Worm (Caenorhabditis elegans) whole organism, L4 larva: Measurements from ENCODE around the gene F57G12.2.

Experiments
- F37D6.2 ChIP-seq: sonication (generic microtip); optimal IDR thresholded peaks from 2 replicates; lab custom pipeline; 2016; ENCODE audit warnings: mild to moderate bottlenecking, missing genetic modification characterization, missing compliant biosample characterization
- F44E2.7 ChIP-seq: fragments of 200-800 bp; sonication (Bioruptor generic); IDR thresholded peaks from 2 replicates; pipeline ENCODE4 v2.1.2; 2022; ENCODE audit warnings: missing genetic modification characterization, missing compliant biosample characterization
- Y105C5A.15 ChIP-seq: fragments of 200-800 bp; sonication (Bioruptor generic); IDR thresholded peaks from 2 replicates; pipeline ENCODE4 v1.3.6; 2022; ENCODE audit warnings: missing genetic modification characterization, missing compliant biosample characterization
- Y5F2A.4 ChIP-seq: fragments of 200-800 bp; sonication (Bioruptor generic); optimal IDR thresholded peaks from 2 replicates; lab custom pipeline; 2018; ENCODE audit warnings: mild to moderate bottlenecking, missing genetic modification characterization, missing compliant biosample characterization
- ZK337.2 ChIP-seq: fragments of 200-800 bp; sonication (Bioruptor generic); IDR thresholded peaks from 2 replicates; pipeline ENCODE4 v1.3.6; 2022; ENCODE audit warnings: missing genetic modification reagents, missing genetic modification characterization, missing compliant biosample characterization
- aha-1 ChIP-seq: fragments of 150-350 bp; peaks from one replicate; lab custom pipeline; 2014; ENCODE audit warnings: missing biosample characterization, missing genetic modification characterization
- ceh-20 ChIP-seq: fragments of 200-800 bp; sonication (Bioruptor generic); IDR thresholded peaks from 2 replicates; pipeline ENCODE4 v1.3.6; 2022; ENCODE audit warnings: missing genetic modification reagents, missing genetic modification characterization, missing compliant biosample characterization
- ctbp-1 ChIP-seq: fragments of 200-800 bp; sonication (Bioruptor generic); IDR thresholded peaks from 2 replicates; pipeline ENCODE4 v1.3.6; 2022; ENCODE audit warnings: missing genetic modification reagents, missing genetic modification characterization, missing compliant biosample characterization
- dmd-9 ChIP-seq: fragments of 200-800 bp; sonication (Bioruptor generic); IDR thresholded peaks from 2 replicates; pipeline ENCODE4 v1.3.6; 2022; ENCODE audit warnings: missing genetic modification reagents, missing genetic modification characterization, missing compliant biosample characterization
- egl-27 ChIP-seq: sonication (generic microtip); optimal IDR thresholded peaks from 3 replicates; lab custom pipeline; 2017; ENCODE audit warnings: missing biosample characterization, missing genetic modification reagents, missing genetic modification characterization
- fkh-10 ChIP-seq: fragments of 150-350 bp; optimal IDR thresholded peaks from 2 replicates; lab custom pipeline; 2014; ENCODE audit warnings: missing biosample characterization, missing genetic modification reagents, missing genetic modification characterization
- gei-8 ChIP-seq: fragments of 200-800 bp; sonication (Bioruptor generic); optimal IDR thresholded peaks from 2 replicates; lab custom pipeline; 2018; ENCODE audit warnings: mild to moderate bottlenecking, missing genetic modification characterization, missing compliant biosample characterization
- hif-1 ChIP-seq, 2 experiments: sonication (generic microtip); optimal IDR thresholded peaks; 2 replicates each; lab custom pipeline; 2016 to 2017; ENCODE audit warnings: missing compliant biosample characterization in 2 of 2, missing genetic modification characterization in 2 of 2, missing genetic modification reagents in 2 of 2, missing genotype in 2 of 2, mild to moderate bottlenecking in 1 of 2
- hlh-11 ChIP-seq: fragments of 200-800 bp; sonication (Bioruptor generic); optimal IDR thresholded peaks from 2 replicates; lab custom pipeline; 2018; ENCODE audit warnings: mild to moderate bottlenecking, missing genetic modification characterization, missing compliant biosample characterization
- hlh-30 ChIP-seq: sonication (generic microtip); optimal IDR thresholded peaks from 2 replicates; lab custom pipeline; 2017; ENCODE audit warnings: antibody characterized with exemption, mild to moderate bottlenecking, missing genetic modification characterization, missing compliant biosample characterization; ENCODE audit not compliant: insufficient read depth
- hmg-1.1 ChIP-seq: fragments of 200-800 bp; sonication (Bioruptor generic); IDR thresholded peaks from 2 replicates; pipeline ENCODE4 v1.3.6; 2022; ENCODE audit warnings: missing genetic modification reagents, missing genetic modification characterization, missing compliant biosample characterization
- jun-1 ChIP-seq: fragments of 150-350 bp; optimal IDR thresholded peaks from 2 replicates; lab custom pipeline; 2014; ENCODE audit warnings: missing biosample characterization, missing genetic modification reagents, missing genetic modification characterization
- lsy-2 ChIP-seq, 2 experiments: fragments of 150-350 bp in 1 of 2; sonication (generic microtip) in 1 of 2; optimal IDR thresholded peaks; 2 replicates each; lab custom pipeline; 2014 to 2017; ENCODE audit warnings: missing biosample characterization in 2 of 2, missing genetic modification characterization in 2 of 2
- madf-9 ChIP-seq: fragments of 200-800 bp; sonication (Bioruptor generic); conservative IDR thresholded peaks from 2 replicates; pipeline ENCODE4 v1.3.6; 2022; ENCODE audit warnings: missing genetic modification reagents, missing genetic modification characterization, missing compliant biosample characterization
- mdl-1 ChIP-seq, 2 experiments: fragments of 150-350 bp in 1 of 2; sonication (generic microtip) in 1 of 2; optimal IDR thresholded peaks; 2 replicates each; lab custom pipeline; 2014 to 2017; ENCODE audit warnings: missing biosample characterization in 2 of 2, missing genetic modification characterization in 2 of 2
- mep-1 ChIP-seq: fragments of 150-350 bp; sonication (generic microtip); optimal IDR thresholded peaks from 3 replicates; lab custom pipeline; 2014; ENCODE audit warnings: missing biosample characterization, missing genetic modification characterization
- mes-2 ChIP-seq: sonication (generic microtip); optimal IDR thresholded peaks from 2 replicates; lab custom pipeline; 2016; ENCODE audit warnings: missing genotype, mild to moderate bottlenecking, missing genetic modification characterization, missing compliant biosample characterization; ENCODE audit not compliant: poor library complexity, severe bottlenecking
- nhr-11 ChIP-seq: fragments of 150-350 bp; optimal IDR thresholded peaks from 2 replicates; lab custom pipeline; 2014; ENCODE audit warnings: missing biosample characterization, missing genetic modification characterization
- nhr-28 ChIP-seq: fragments of 150-350 bp; optimal IDR thresholded peaks from 2 replicates; lab custom pipeline; 2014; ENCODE audit warnings: missing biosample characterization, missing genetic modification characterization
- nhr-41 ChIP-seq: fragments of 200-800 bp; sonication (Bioruptor generic); IDR thresholded peaks from 2 replicates; pipeline ENCODE4 v1.3.6; 2022; ENCODE audit warnings: missing genetic modification reagents, missing genetic modification characterization, missing compliant biosample characterization
- nhr-48 ChIP-seq: sonication (generic microtip); optimal IDR thresholded peaks from 2 replicates; lab custom pipeline; 2016; ENCODE audit warnings: mild to moderate bottlenecking, missing genetic modification characterization, missing compliant biosample characterization
- rbr-2 ChIP-seq: sonication (generic microtip); optimal IDR thresholded peaks from 2 replicates; lab custom pipeline; 2016; ENCODE audit warnings: missing genotype, missing genetic modification characterization, missing compliant biosample characterization
- sdz-12 ChIP-seq: fragments of 200-800 bp; sonication (Bioruptor generic); optimal IDR thresholded peaks from 2 replicates; lab custom pipeline; 2018; ENCODE audit warnings: mild to moderate bottlenecking, missing genetic modification characterization, missing compliant biosample characterization
- set-16 ChIP-seq: fragments of 200-800 bp; sonication (Bioruptor generic); IDR thresholded peaks from 2 replicates; pipeline ENCODE4 v1.3.6; 2022; ENCODE audit warnings: missing genetic modification reagents, missing genetic modification characterization, missing compliant biosample characterization
- unc-130 ChIP-seq: sonication (generic microtip); optimal IDR thresholded peaks from 2 replicates; lab custom pipeline; 2016; ENCODE audit warnings: missing genetic modification reagents, missing genetic modification characterization, missing compliant biosample characterization
- unc-62 ChIP-seq, 3 experiments: fragments of 150-350 bp in 1 of 3; sonication (generic microtip); optimal IDR thresholded peaks in 2 of 3; peaks in 1 of 3; 1 replicate in 1 of 3; 2 replicates in 2 of 3; lab custom pipeline; 2014 to 2017; ENCODE audit warnings: missing biosample characterization in 3 of 3, missing genetic modification characterization in 3 of 3, missing genetic modification reagents in 3 of 3, missing genotype in 1 of 3
- ztf-11 ChIP-seq: fragments of 150-350 bp; optimal IDR thresholded peaks from 2 replicates; lab custom pipeline; 2014; ENCODE audit warnings: missing biosample characterization, missing genetic modification characterization

The F57G12.2 gene

ce11 chrX:12160002-12160690 lies at the start of gene F57G12.2:
F57G12.2 (minus strand) TSS chrX:12160052.
- TF ChIP-seq nhr-48 (tag; lab: Kevin White, UChicago), result peak; percentile 26
- TF ChIP-seq aha-1 (tag; lab: Kevin White, UChicago), result no peak
- TF ChIP-seq jun-1 (tag; lab: Kevin White, UChicago), result no peak
- TF ChIP-seq mdl-1 (tag; optimal IDR thresholded peaks at IDR 0.05; lab: Kevin White, UChicago), result no peak
- no peak for TF ChIP-seq madf-9 (GFP tag; lab: Robert Waterston, UW)
- peak; percentile 22 for TF ChIP-seq hlh-11 (tag; lab: Kevin White, UChicago)
- TF ChIP-seq Y5F2A.4, result no peak
- TF ChIP-seq ZK337.2 (GFP tag; lab: Robert Waterston, UW), result no peak
- TF ChIP-seq unc-62 (GFP tag; optimal IDR thresholded peaks at IDR 0.05 in 1 of 2; lab: Kevin White, UChicago), result peak in 1 of 2 experiments; percentile 25
- TF ChIP-seq unc-62 (tag; optimal IDR thresholded peaks at IDR 0.05; lab: Kevin White, UChicago), result no peak
- no peak for TF ChIP-seq mep-1
- TF ChIP-seq Y105C5A.15 (GFP tag; lab: Robert Waterston, UW), result no peak

ce11 chrX:12207078-12207477 lies 47.2 kb upstream of the F57G12.2 start:
- TF ChIP-seq ZK337.2 (GFP tag; lab: Robert Waterston, UW) (no peak), ceh-20 (GFP tag; lab: Robert Waterston, UW) (no peak), unc-130 (GFP tag; lab: Kevin White, UChicago) (no peak), unc-62 (GFP tag; optimal IDR thresholded peaks at IDR 0.05 in 1 of 2; lab: Kevin White, UChicago) (peak in 1 of 2 experiments; percentile 90), unc-62 (tag; optimal IDR thresholded peaks at IDR 0.05; lab: Kevin White, UChicago) (no peak), rbr-2 (tag; lab: Kevin White, UChicago) (peak; percentile 10)

- TF ChIP-seq unc-62 (GFP tag; optimal IDR thresholded peaks at IDR 0.05 in 1 of 2; lab: Kevin White, UChicago) (peak in 1 of 2 experiments; percentile 92), unc-62 (tag; optimal IDR thresholded peaks at IDR 0.05; lab: Kevin White, UChicago) (no peak), hlh-30 (peak; percentile 76), egl-27 (tag; lab: Kevin White, UChicago) (no peak), dmd-9 (GFP tag; lab: Robert Waterston, UW) (0 out of 2 replicates have a peak, but pooled peaks have one; percentile 53), nhr-11 (peak; percentile 51), set-16 (peak; percentile 91), nhr-48 (tag; lab: Kevin White, UChicago) (peak; percentile 26), hlh-11 (tag; lab: Kevin White, UChicago) (peak; percentile 11), sdz-12 (GFP tag; lab: Kevin White, UChicago) (peak; percentile 34), lsy-2 (tag; optimal IDR thresholded peaks at IDR 0.05; lab: Kevin White, UChicago) (peak; percentile 50 to 62), nhr-28 (tag; lab: Kevin White, UChicago) (no peak), nhr-41 (GFP tag; lab: Robert Waterston, UW) (no peak), gei-8 (GFP tag; lab: Kevin White, UChicago) (no peak), aha-1 (tag; lab: Kevin White, UChicago) (peak; percentile 94), mes-2 (tag; lab: Kevin White, UChicago) (peak; percentile 14), hif-1 (tag; optimal IDR thresholded peaks at IDR 0.05; lab: Kevin White, UChicago) (peak in 1 of 2 experiments; percentile 58), mdl-1 (tag; optimal IDR thresholded peaks at IDR 0.05; lab: Kevin White, UChicago) (peak in 1 of 2 experiments; percentile 59), ctbp-1 (peak; percentile 84), F37D6.2 (tag; lab: Kevin White, UChicago) (peak; percentile 66), F44E2.7 (GFP tag; lab: Robert Waterston, UW) (no peak), fkh-10 (GFP tag; lab: Kevin White, UChicago) (peak; percentile 88), ceh-20 (GFP tag; lab: Robert Waterston, UW) (0 out of 2 replicates have a peak, but pooled peaks have one; percentile 42), ztf-11 (tag; lab: Kevin White, UChicago) (no peak), mep-1 (peak; percentile 63), hmg-1.1 (peak; percentile 69), rbr-2 (tag; lab: Kevin White, UChicago) (peak; percentile 87)
Measured at ce11 chrX:12205478-12206059, 45.7 kb upstream of the F57G12.2 start.
